Worm (Caenorhabditis elegans) whole organism, mixed stage, embryonic: ENCODE measurements around the gene C47D12.2.

Experiments
- nhr-237 ChIP-seq: fragments of 150-350 bp; optimal IDR thresholded peaks from 2 replicates; lab custom pipeline; 2014; ENCODE audit warnings: missing biosample characterization, missing genetic modification characterization
- sem-2 ChIP-seq: fragments of 200-800 bp; sonication (Bioruptor generic); optimal IDR thresholded peaks from 2 replicates; lab custom pipeline; 2018; ENCODE audit warnings: mild to moderate bottlenecking, missing genetic modification characterization, missing compliant biosample characterization
- ztf-11 ChIP-seq: fragments of 150-350 bp; optimal IDR thresholded peaks from 2 replicates; lab custom pipeline; 2014; ENCODE audit warnings: missing biosample characterization, missing genetic modification characterization

DNA sequence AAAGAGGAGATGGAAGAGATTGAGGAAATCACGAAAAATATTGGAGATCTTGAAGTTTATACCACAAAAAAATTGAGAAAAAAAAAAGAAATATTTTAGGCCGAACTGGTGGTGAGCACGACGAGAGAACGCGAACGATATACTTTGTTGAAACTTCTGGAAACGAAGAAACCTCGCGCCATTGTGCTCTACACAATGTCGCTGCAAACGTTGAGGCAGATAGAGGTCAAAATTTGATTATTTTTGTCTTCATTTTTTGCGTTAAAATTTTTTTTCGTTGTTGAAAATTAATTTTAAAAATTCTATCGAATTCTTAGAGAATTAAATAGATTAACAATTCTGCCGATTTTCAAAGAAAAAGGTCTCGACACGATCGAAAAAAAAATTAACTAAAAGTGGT is 24.5 kb downstream of the C47D12.2 start:
- TF ChIP-seq nhr-237 (tag; lab: Kevin White, UChicago) (no peak), sem-2 (no peak), ztf-11 (tag; lab: Kevin White, UChicago) (no peak)
